Fruit fly (Drosophila melanogaster) Kc167 (cell line): Measurements from ENCODE around the gene Cdk5alpha.

Experiments used
- Myc ChIP-seq: fragments of >200 bp; optimal IDR thresholded peaks from 2 replicates; lab custom pipeline; 2017; ENCODE audit warnings: missing external identifiers
- Sin3A ChIP-seq: fragments of >200 bp; optimal IDR thresholded peaks from 2 replicates; lab custom pipeline; 2018; ENCODE audit warnings: missing external identifiers
- h ChIP-seq: fragments of >200 bp; optimal IDR thresholded peaks from 3 replicates; lab custom pipeline; 2018; ENCODE audit warnings: missing external identifiers
- insv ChIP-seq: fragments of >200 bp; optimal IDR thresholded peaks from 3 replicates; lab custom pipeline; 2018; ENCODE audit warnings: missing external identifiers
- psq ChIP-seq: fragments of >200 bp; optimal IDR thresholded peaks from 2 replicates; lab custom pipeline; 2017; ENCODE audit warnings: missing external identifiers
- ttk ChIP-seq: sonication (Bioruptor generic); optimal IDR thresholded peaks from 2 replicates; lab custom pipeline; 2017; ENCODE audit warnings: missing external identifiers

- no peak for TF ChIP-seq insv (lab: Kevin White, UChicago)
- no peak for TF ChIP-seq ttk
- TF ChIP-seq psq (lab: Kevin White, UChicago): no peak
- TF ChIP-seq Myc (lab: Kevin White, UChicago): no peak
- TF ChIP-seq Sin3A (lab: Kevin White, UChicago): no peak
- no peak for TF ChIP-seq h
Observed at dm6 chr2L:10353871-10354270, 43.1 kb upstream of the Cdk5alpha start, which contains the start of gene CG34367.
